Worm (Caenorhabditis elegans): ENCODE measurements around the gene C39D10.2.

C39D10.2 gene

DNA sequence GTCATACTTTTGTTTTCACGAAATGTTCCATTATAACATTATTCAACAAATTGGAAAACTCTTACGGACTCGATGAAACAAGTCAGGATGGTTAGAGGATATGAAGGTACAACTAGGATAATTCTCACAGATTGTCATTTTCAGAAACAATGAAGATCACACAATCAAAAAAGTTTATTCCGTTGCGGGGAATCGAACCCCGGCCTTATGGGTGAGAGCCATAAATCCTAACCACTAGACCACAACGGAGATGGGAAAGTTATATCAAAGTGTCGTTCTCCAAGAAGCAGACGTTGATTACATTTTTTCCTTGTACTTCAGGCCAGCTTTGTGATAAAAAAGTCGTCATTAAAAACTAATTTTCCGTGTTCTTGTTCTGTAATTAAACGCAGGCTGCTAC is 9.1 kb downstream of the C39D10.2 start (continued):
- TF ChIP-seq ZK546.5 (tag; optimal IDR thresholded peaks at IDR 0.05) (no peak), aly-2 (tag; optimal IDR thresholded peaks at IDR 0.05) (no peak), fkh-10 (GFP tag; optimal IDR thresholded peaks at IDR 0.05) (no peak), nhr-77 (tag; optimal IDR thresholded peaks at IDR 0.05) (no peak), snpc-4 (tag; optimal IDR thresholded peaks at IDR 0.05) (no peak), dmd-9 (GFP tag; IDR thresholded peaks at IDR 0.05) (no peak), R02D3.7 (tag; optimal IDR thresholded peaks at IDR 0.05) (no peak), ceh-20 (GFP tag; IDR thresholded peaks at IDR 0.05) (no peak; the same call in 1 of the 2 replicates), gei-8 (GFP tag; optimal IDR thresholded peaks at IDR 0.05) (no peak), Y48G9A.11 (GFP tag; IDR thresholded peaks at IDR 0.05) (no peak), Y105C5A.15 (GFP tag; IDR thresholded peaks at IDR 0.05) (no peak), vab-7 (GFP tag; IDR thresholded peaks at IDR 0.05) (no peak; the same call in 1 of the 2 replicates), zfp-2 (tag; optimal IDR thresholded peaks at IDR 0.05) (no peak), rbr-2 (tag; optimal IDR thresholded peaks at IDR 0.05) (no peak), nhr-28 (tag; optimal IDR thresholded peaks at IDR 0.05) (no peak)

DNA sequence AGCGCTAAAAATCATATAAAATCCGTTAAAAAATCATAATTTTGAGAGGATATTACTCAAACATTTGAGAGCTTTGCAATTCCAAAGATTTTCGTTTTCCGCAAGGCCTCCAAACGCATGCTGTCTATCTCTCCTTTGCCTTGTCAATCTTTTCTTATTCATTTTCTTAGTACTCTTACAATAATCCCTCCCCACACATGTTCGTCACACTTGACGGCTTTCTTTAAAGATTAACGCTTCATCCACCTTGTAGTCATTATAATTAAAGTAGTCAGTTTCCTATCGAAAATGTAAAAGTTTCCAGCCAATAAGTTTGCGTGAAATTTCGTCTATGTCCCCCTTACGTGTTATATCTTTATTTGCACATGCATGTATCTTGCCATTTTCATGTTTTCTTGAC is 11.2 kb downstream of the C39D10.2 start:
- TF ChIP-seq F26F4.8 (GFP tag; conservative IDR thresholded peaks at IDR 0.05) (no peak), fkh-10 (GFP tag; optimal IDR thresholded peaks at IDR 0.05) (no peak), zip-2 (tag; optimal IDR thresholded peaks at IDR 0.05) (no peak), ama-1 (optimal IDR thresholded peaks at IDR 0.05) (no peak), hlh-11 (tag; optimal IDR thresholded peaks at IDR 0.05) (no peak), ctbp-1 (GFP tag; IDR thresholded peaks at IDR 0.05) (no peak), madf-5 (GFP tag; IDR thresholded peaks at IDR 0.05) (no peak), lin-29 (GFP tag; IDR thresholded peaks at IDR 0.05) (no peak), nhr-28 (tag; optimal IDR thresholded peaks at IDR 0.05) (no peak), mxl-3 (GFP tag; optimal IDR thresholded peaks at IDR 0.05) (no peak), nhr-111 (GFP tag; optimal IDR thresholded peaks at IDR 0.05) (no peak), lim-7 (GFP tag; IDR thresholded peaks at IDR 0.05) (no peak)

DNA sequence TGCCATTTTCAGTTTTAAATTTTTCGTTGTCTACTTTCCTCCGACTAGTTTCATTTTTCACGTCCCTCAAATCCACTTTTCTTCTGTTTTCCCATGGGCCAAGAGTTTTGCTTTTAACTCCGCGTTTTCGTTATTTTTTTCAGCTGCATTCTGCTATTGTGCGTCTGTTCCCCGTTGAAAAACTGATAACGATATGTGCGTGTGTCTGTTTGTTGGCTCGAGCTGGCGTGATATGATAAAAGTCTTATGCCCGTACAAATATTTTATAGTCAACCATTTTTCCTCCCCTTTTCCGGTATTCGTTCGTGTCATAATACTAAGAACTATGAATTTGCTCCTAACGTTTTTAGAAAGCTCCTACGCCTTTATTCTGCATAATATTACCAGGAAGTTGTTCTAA is 12.8 kb downstream of the C39D10.2 start:
- TF ChIP-seq pha-4 (GFP tag; IDR thresholded peaks at IDR 0.05) (no peak), pha-4 (tag; optimal IDR thresholded peaks at IDR 0.05) (no peak), hlh-30 (tag; optimal IDR thresholded peaks at IDR 0.05; ENCODE audit: insufficient read depth) (peak; percentile 34), php-3 (GFP tag; IDR thresholded peaks at IDR 0.05) (0 out of 2 replicates have a peak, but pooled peaks have one; percentile 12), hlh-11 (tag; optimal IDR thresholded peaks at IDR 0.05) (peak; percentile 46), mdl-1 (tag; optimal IDR thresholded peaks at IDR 0.05) (no peak), pqm-1 (tag; optimal IDR thresholded peaks at IDR 0.05) (peak; percentile 64), lsy-2 (tag; optimal IDR thresholded peaks at IDR 0.05) (no peak), mep-1 (tag; optimal IDR thresholded peaks at IDR 0.05) (no peak), unc-130 (GFP tag; optimal IDR thresholded peaks at IDR 0.05) (no peak), nhr-11 (tag; optimal IDR thresholded peaks at IDR 0.05) (no peak), F44E2.7 (GFP tag; IDR thresholded peaks at IDR 0.05) (no peak), nhr-28 (tag; optimal IDR thresholded peaks at IDR 0.05) (peak; percentile 86), ZK337.2 (GFP tag; IDR thresholded peaks at IDR 0.05) (no peak), mes-2 (tag; optimal IDR thresholded peaks at IDR 0.05; ENCODE audit: poor library complexity, severe bottlenecking) (no peak), lin-13 (GFP tag; optimal IDR thresholded peaks at IDR 0.05) (no peak), daf-16 (GFP tag; optimal IDR thresholded peaks at IDR 0.05) (no peak), daf-16 (tag; optimal IDR thresholded peaks at IDR 0.05) (peak; percentile 45), nhr-6 (tag; optimal IDR thresholded peaks at IDR 0.05) (no peak)

All from whole organism, L4 larva.